Worm (Caenorhabditis elegans) whole organism, L4 larva: ENCODE measurements around the gene rps-9.

Experiments used
- F44E2.7 ChIP-seq: fragments of 200-800 bp; sonication (Bioruptor generic); IDR thresholded peaks from 2 replicates; pipeline ENCODE4 v2.1.2; 2022; ENCODE audit warnings: missing genetic modification characterization, missing compliant biosample characterization
- F49E8.2 ChIP-seq: sonication (generic microtip); optimal IDR thresholded peaks from 2 replicates; lab custom pipeline; 2016; ENCODE audit warnings: missing compliant biosample characterization, mild to moderate bottlenecking, missing genetic modification characterization, borderline replicate concordance
- R02D3.7 ChIP-seq: fragments of 150-350 bp; sonication (generic microtip); optimal IDR thresholded peaks from 3 replicates; lab custom pipeline; 2014; ENCODE audit warnings: missing biosample characterization, missing genetic modification characterization
- T20F7.1 ChIP-seq: fragments of 200-800 bp; sonication (Bioruptor generic); optimal IDR thresholded peaks from 2 replicates; lab custom pipeline; 2018; ENCODE audit warnings: mild to moderate bottlenecking, missing genetic modification characterization, missing compliant biosample characterization
- T26A8.4 ChIP-seq: fragments of 200-800 bp; sonication (Bioruptor generic); IDR thresholded peaks from 2 replicates; pipeline ENCODE4 v1.3.6; 2022; ENCODE audit warnings: missing genetic modification characterization, missing compliant biosample characterization
- Y75B8A.6 ChIP-seq: fragments of 200-800 bp; sonication (Bioruptor generic); IDR thresholded peaks from 2 replicates; pipeline ENCODE4 v1.3.6; 2022; ENCODE audit warnings: missing genetic modification reagents, missing genetic modification characterization, missing compliant biosample characterization
- ZK546.5 ChIP-seq, 2 experiments: sonication (generic microtip); optimal IDR thresholded peaks; 2 replicates each; lab custom pipeline; 2017; ENCODE audit warnings: missing biosample characterization in 2 of 2, missing genetic modification characterization in 2 of 2
- aly-2 ChIP-seq: sonication (generic microtip); optimal IDR thresholded peaks from 2 replicates; lab custom pipeline; 2018; ENCODE audit warnings: missing biosample characterization, missing genetic modification characterization
- ama-1 ChIP-seq: fragments of 150-350 bp; optimal IDR thresholded peaks from 2 replicates; lab custom pipeline; 2014; ENCODE audit warnings: inconsistent platforms, mixed read lengths
- ceh-20 ChIP-seq: fragments of 200-800 bp; sonication (Bioruptor generic); IDR thresholded peaks from 2 replicates; pipeline ENCODE4 v1.3.6; 2022; ENCODE audit warnings: missing genetic modification reagents, missing genetic modification characterization, missing compliant biosample characterization
- ces-1 ChIP-seq: fragments of 150-350 bp; sonication (generic microtip); optimal IDR thresholded peaks from 4 replicates; lab custom pipeline; 2014; ENCODE audit warnings: missing biosample characterization, missing genetic modification reagents, missing genetic modification characterization
- cey-2 ChIP-seq: sonication (generic microtip); optimal IDR thresholded peaks from 3 replicates; lab custom pipeline; 2017; ENCODE audit warnings: missing genetic modification characterization, mild to moderate bottlenecking, missing compliant biosample characterization, antibody characterized with exemption, borderline replicate concordance; ENCODE audit not compliant: insufficient read depth
- ctbp-1 ChIP-seq: fragments of 200-800 bp; sonication (Bioruptor generic); IDR thresholded peaks from 2 replicates; pipeline ENCODE4 v1.3.6; 2022; ENCODE audit warnings: missing genetic modification reagents, missing genetic modification characterization, missing compliant biosample characterization
- daf-12 ChIP-seq: fragments of 150-350 bp; optimal IDR thresholded peaks from 2 replicates; lab custom pipeline; 2014; ENCODE audit warnings: missing biosample characterization, missing genetic modification reagents, missing genetic modification characterization
- daf-16 ChIP-seq, 3 experiments: sonication (generic microtip); optimal IDR thresholded peaks; 2 replicates each; lab custom pipeline; 2016 to 2017; ENCODE audit warnings: missing genetic modification characterization in 3 of 3, missing genetic modification reagents in 3 of 3, mild to moderate bottlenecking in 2 of 3, missing compliant biosample characterization in 2 of 3, missing biosample characterization in 1 of 3, moderate library complexity in 1 of 3
- daf-19 ChIP-seq: fragments of 200-800 bp; sonication (Bioruptor generic); conservative IDR thresholded peaks from 2 replicates; pipeline ENCODE4 v1.3.6; 2022; ENCODE audit warnings: missing genetic modification characterization, missing compliant biosample characterization
- daf-8 ChIP-seq: fragments of 200-800 bp; sonication (Bioruptor generic); IDR thresholded peaks from 2 replicates; pipeline ENCODE4 v1.3.6; 2022; ENCODE audit warnings: missing genetic modification characterization, missing compliant biosample characterization
- dmd-6 ChIP-seq: fragments of 200-800 bp; sonication (Bioruptor generic); IDR thresholded peaks from 2 replicates; pipeline ENCODE4 v1.3.6; 2022; ENCODE audit warnings: missing genetic modification reagents, missing genetic modification characterization, missing compliant biosample characterization
- dmd-8 ChIP-seq: fragments of 200-800 bp; sonication (Bioruptor generic); IDR thresholded peaks from 2 replicates; pipeline ENCODE4 v1.3.6; 2022; ENCODE audit warnings: missing genetic modification characterization, missing compliant biosample characterization
- dpl-1 ChIP-seq: fragments of 150-350 bp; optimal IDR thresholded peaks from 2 replicates; lab custom pipeline; 2014; ENCODE audit warnings: missing biosample characterization, missing genetic modification reagents, missing genetic modification characterization
- duxl-1 ChIP-seq: sonication (generic microtip); optimal IDR thresholded peaks from 2 replicates; lab custom pipeline; 2016; ENCODE audit warnings: mild to moderate bottlenecking, missing genetic modification characterization, moderate library complexity, missing compliant biosample characterization; ENCODE audit not compliant: poor library complexity
- dve-1 ChIP-seq: sonication (generic microtip); optimal IDR thresholded peaks from 2 replicates; lab custom pipeline; 2017; ENCODE audit warnings: antibody characterized with exemption, mild to moderate bottlenecking, missing genetic modification characterization, missing compliant biosample characterization; ENCODE audit not compliant: insufficient read depth
- fos-1 ChIP-seq: fragments of 150-350 bp; optimal IDR thresholded peaks from 2 replicates; lab custom pipeline; 2014; ENCODE audit warnings: missing biosample characterization, missing genetic modification characterization
- gei-8 ChIP-seq: fragments of 200-800 bp; sonication (Bioruptor generic); optimal IDR thresholded peaks from 2 replicates; lab custom pipeline; 2018; ENCODE audit warnings: mild to moderate bottlenecking, missing genetic modification characterization, missing compliant biosample characterization
- hlh-11 ChIP-seq: fragments of 200-800 bp; sonication (Bioruptor generic); optimal IDR thresholded peaks from 2 replicates; lab custom pipeline; 2018; ENCODE audit warnings: mild to moderate bottlenecking, missing genetic modification characterization, missing compliant biosample characterization
- hlh-30 ChIP-seq: sonication (generic microtip); optimal IDR thresholded peaks from 2 replicates; lab custom pipeline; 2017; ENCODE audit warnings: antibody characterized with exemption, mild to moderate bottlenecking, missing genetic modification characterization, missing compliant biosample characterization; ENCODE audit not compliant: insufficient read depth
- hmg-1.1 ChIP-seq: fragments of 200-800 bp; sonication (Bioruptor generic); IDR thresholded peaks from 2 replicates; pipeline ENCODE4 v1.3.6; 2022; ENCODE audit warnings: missing genetic modification reagents, missing genetic modification characterization, missing compliant biosample characterization
- lin-1 ChIP-seq: fragments of 200-800 bp; sonication (Bioruptor generic); IDR thresholded peaks from 2 replicates; pipeline ENCODE4 v1.3.6; 2022; ENCODE audit warnings: missing genetic modification reagents, missing genetic modification characterization, missing compliant biosample characterization
- lin-29 ChIP-seq: fragments of 200-800 bp; sonication (Bioruptor generic); IDR thresholded peaks from 2 replicates; pipeline ENCODE4 v1.3.6; 2022; ENCODE audit warnings: missing genetic modification reagents, missing genetic modification characterization, missing compliant biosample characterization
- lsy-2 ChIP-seq, 2 experiments: fragments of 150-350 bp in 1 of 2; sonication (generic microtip) in 1 of 2; optimal IDR thresholded peaks; 2 replicates each; lab custom pipeline; 2014 to 2017; ENCODE audit warnings: missing biosample characterization in 2 of 2, missing genetic modification characterization in 2 of 2
- mdl-1 ChIP-seq, 2 experiments: fragments of 150-350 bp in 1 of 2; sonication (generic microtip) in 1 of 2; optimal IDR thresholded peaks; 2 replicates each; lab custom pipeline; 2014 to 2017; ENCODE audit warnings: missing biosample characterization in 2 of 2, missing genetic modification characterization in 2 of 2
- mdt-29 ChIP-seq: fragments of 200-800 bp; sonication (Bioruptor generic); IDR thresholded peaks from 2 replicates; pipeline ENCODE4 v1.3.6; 2022; ENCODE audit warnings: missing genetic modification reagents, missing genetic modification characterization, missing compliant biosample characterization
- mxl-2 ChIP-seq: fragments of 200-800 bp; sonication (Bioruptor generic); conservative IDR thresholded peaks from 2 replicates; pipeline ENCODE4 v1.3.6; 2022; ENCODE audit warnings: missing genetic modification reagents, missing genetic modification characterization, missing compliant biosample characterization
- mxl-3 ChIP-seq: fragments of 200-800 bp; sonication (Bioruptor generic); optimal IDR thresholded peaks from 2 replicates; lab custom pipeline; 2018; ENCODE audit warnings: mild to moderate bottlenecking, missing genetic modification characterization, missing compliant biosample characterization
- nhr-10 ChIP-seq: fragments of 150-350 bp; optimal IDR thresholded peaks from 2 replicates; lab custom pipeline; 2014; ENCODE audit warnings: missing biosample characterization, missing genetic modification characterization
- nhr-25 ChIP-seq: sonication (generic microtip); optimal IDR thresholded peaks from 2 replicates; lab custom pipeline; 2017; ENCODE audit warnings: missing genetic modification characterization, mild to moderate bottlenecking, missing compliant biosample characterization, antibody characterized with exemption, moderate library complexity, borderline replicate concordance; ENCODE audit not compliant: insufficient read depth
- nhr-41 ChIP-seq: fragments of 200-800 bp; sonication (Bioruptor generic); IDR thresholded peaks from 2 replicates; pipeline ENCODE4 v1.3.6; 2022; ENCODE audit warnings: missing genetic modification reagents, missing genetic modification characterization, missing compliant biosample characterization
- nhr-76 ChIP-seq: fragments of 150-350 bp; optimal IDR thresholded peaks from 2 replicates; lab custom pipeline; 2014; ENCODE audit warnings: missing biosample characterization, missing genetic modification characterization
- php-3 ChIP-seq: fragments of 200-800 bp; sonication (Bioruptor generic); IDR thresholded peaks from 2 replicates; pipeline ENCODE4 v1.3.6; 2022; ENCODE audit warnings: missing genetic modification reagents, missing genetic modification characterization, missing compliant biosample characterization
- rbr-2 ChIP-seq: sonication (generic microtip); optimal IDR thresholded peaks from 2 replicates; lab custom pipeline; 2016; ENCODE audit warnings: missing genotype, missing genetic modification characterization, missing compliant biosample characterization
- sdz-12 ChIP-seq: fragments of 200-800 bp; sonication (Bioruptor generic); optimal IDR thresholded peaks from 2 replicates; lab custom pipeline; 2018; ENCODE audit warnings: mild to moderate bottlenecking, missing genetic modification characterization, missing compliant biosample characterization
- skn-1 ChIP-seq: fragments of 150-350 bp; optimal IDR thresholded peaks from 2 replicates; lab custom pipeline; 2014; ENCODE audit warnings: missing biosample characterization, missing genetic modification characterization
- snpc-4 ChIP-seq: fragments of 150-350 bp; optimal IDR thresholded peaks from 2 replicates; lab custom pipeline; 2014; ENCODE audit warnings: missing biosample characterization, missing genetic modification characterization
- spr-3 ChIP-seq: fragments of 200-800 bp; sonication (Bioruptor generic); optimal IDR thresholded peaks from 2 replicates; lab custom pipeline; 2018; ENCODE audit warnings: mild to moderate bottlenecking, missing genetic modification characterization, missing compliant biosample characterization
- unc-130 ChIP-seq: sonication (generic microtip); optimal IDR thresholded peaks from 2 replicates; lab custom pipeline; 2016; ENCODE audit warnings: missing genetic modification reagents, missing genetic modification characterization, missing compliant biosample characterization
- unc-39 ChIP-seq: sonication (generic microtip); optimal IDR thresholded peaks from 2 replicates; lab custom pipeline; 2017; ENCODE audit warnings: missing biosample characterization, missing genetic modification characterization
- zag-1 ChIP-seq: fragments of 150-350 bp; optimal IDR thresholded peaks from 2 replicates; lab custom pipeline; 2014; ENCODE audit warnings: missing biosample characterization, missing genetic modification characterization
- zfp-3 ChIP-seq: fragments of 200-800 bp; sonication (Bioruptor generic); conservative IDR thresholded peaks from 2 replicates; pipeline ENCODE4 v1.3.6; 2022; ENCODE audit warnings: missing genetic modification reagents, missing genetic modification characterization, missing compliant biosample characterization
- zip-11 ChIP-seq: fragments of 200-800 bp; sonication (Bioruptor generic); IDR thresholded peaks from 2 replicates; pipeline ENCODE4 v1.3.6; 2022; ENCODE audit warnings: missing genetic modification characterization, missing compliant biosample characterization
- zip-2 ChIP-seq: fragments of 150-350 bp; optimal IDR thresholded peaks from 2 replicates; lab custom pipeline; 2014; ENCODE audit warnings: missing biosample characterization, missing genetic modification characterization
- ztf-11 ChIP-seq: fragments of 150-350 bp; optimal IDR thresholded peaks from 2 replicates; lab custom pipeline; 2014; ENCODE audit warnings: missing biosample characterization, missing genetic modification characterization

The rps-9 gene

DNA sequence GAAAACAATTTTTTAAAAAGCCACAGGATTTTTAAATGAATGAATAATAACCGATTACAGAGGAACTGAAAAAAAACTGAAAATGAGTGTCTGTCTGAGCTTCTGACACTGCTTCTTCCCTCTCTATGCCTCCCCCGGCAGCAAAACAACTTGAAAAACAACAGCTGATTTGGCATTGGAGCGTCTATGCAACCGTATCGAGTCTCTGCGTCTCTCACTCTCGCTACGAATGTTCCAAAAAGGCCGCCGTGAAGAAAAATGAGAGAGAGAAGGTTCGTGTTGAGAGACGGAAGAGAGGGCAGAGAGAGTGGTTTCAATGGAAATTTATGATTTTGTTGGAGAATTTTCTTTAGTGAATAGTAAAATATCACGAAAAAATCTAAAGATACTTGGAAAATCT, 23.1 kb downstream of the rps-9 start (continued):
- TF ChIP-seq F49E8.2 (tag; lab: Kevin White, UChicago) (no peak), R02D3.7 (tag; lab: Kevin White, UChicago) (no peak), aly-2 (no peak), hlh-11 (tag; lab: Kevin White, UChicago) (peak; percentile 98), hmg-1.1 (GFP tag; lab: Robert Waterston, UW) (peak; percentile 37; the same call in 1 of the 2 replicates), mxl-2 (GFP tag; lab: Robert Waterston, UW) (no peak), ces-1 (GFP tag; lab: Kevin White, UChicago) (no peak), ztf-11 (tag; lab: Kevin White, UChicago) (no peak), mxl-3 (GFP tag; lab: Kevin White, UChicago) (peak; percentile 52), spr-3 (GFP tag; lab: Kevin White, UChicago) (no peak), ceh-20 (no peak), hlh-30 (peak; percentile 81), gei-8 (GFP tag; lab: Kevin White, UChicago) (no peak), ctbp-1 (GFP tag; lab: Robert Waterston, UW) (no peak), daf-16 (GFP tag; optimal IDR thresholded peaks at IDR 0.05; lab: Kevin White, UChicago) (no peak), daf-16 (tag; optimal IDR thresholded peaks at IDR 0.05; lab: Kevin White, UChicago) (peak; percentile 59), T26A8.4 (no peak), zip-2 (tag; lab: Kevin White, UChicago) (no peak), dmd-8 (no peak), daf-8 (GFP tag; lab: Robert Waterston, UW) (no peak), duxl-1 (tag; lab: Kevin White, UChicago) (no peak), skn-1 (tag; lab: Kevin White, UChicago) (no peak), F44E2.7 (no peak), daf-12 (tag; lab: Kevin White, UChicago) (no peak), lin-1 (GFP tag; lab: Robert Waterston, UW) (no peak), daf-19 (GFP tag; lab: Robert Waterston, UW) (no peak), mdt-29 (no peak), cey-2 (no peak), lsy-2 (tag; optimal IDR thresholded peaks at IDR 0.05; lab: Kevin White, UChicago) (peak in 1 of 2 experiments; percentile 85), dve-1 (tag; lab: Kevin White, UChicago) (peak; percentile 80), T20F7.1 (GFP tag; lab: Kevin White, UChicago) (no peak), snpc-4 (no peak), unc-130 (GFP tag; lab: Kevin White, UChicago) (no peak), Y75B8A.6 (no peak), zfp-3 (GFP tag; lab: Robert Waterston, UW) (no peak), unc-39 (tag; lab: Kevin White, UChicago) (no peak), dpl-1 (peak; percentile 73), nhr-10 (tag; lab: Kevin White, UChicago) (no peak), nhr-76 (no peak), nhr-25 (tag; lab: Kevin White, UChicago) (no peak), sdz-12 (GFP tag; lab: Kevin White, UChicago) (no peak), ZK546.5 (tag; optimal IDR thresholded peaks at IDR 0.05; lab: Kevin White, UChicago) (no peak), ama-1 (lab: Kevin White, UChicago) (no peak), zag-1 (tag; lab: Kevin White, UChicago) (no peak), fos-1 (no peak), mdl-1 (tag; optimal IDR thresholded peaks at IDR 0.05; lab: Kevin White, UChicago) (no peak), dmd-6 (GFP tag; lab: Robert Waterston, UW) (peak; percentile 49; the same call in 1 of the 2 replicates), nhr-41 (GFP tag; lab: Robert Waterston, UW) (no peak), php-3 (GFP tag; lab: Robert Waterston, UW) (no peak), lin-29 (GFP tag; lab: Robert Waterston, UW) (no peak), rbr-2 (tag; lab: Kevin White, UChicago) (peak; percentile 56), zip-11 (GFP tag; lab: Robert Waterston, UW) (no peak)
